Worm (Caenorhabditis elegans) whole organism, midembryonic: Measurements from ENCODE around the gene F49H12.2.

ENCODE experiments used
- T22C8.4 ChIP-seq: fragments of 200-800 bp; sonication (Bioruptor generic); IDR thresholded peaks from 2 replicates; pipeline ENCODE4 v1.3.6; 2022; ENCODE audit warnings: missing genetic modification characterization, missing compliant biosample characterization
- cog-1 ChIP-seq: sonication (generic microtip); optimal IDR thresholded peaks from 2 replicates; lab custom pipeline; 2016; ENCODE audit warnings: missing genetic modification characterization, missing compliant biosample characterization
- flt-1 ChIP-seq: fragments of 200-800 bp; sonication (Bioruptor generic); IDR thresholded peaks from 2 replicates; pipeline ENCODE4 v1.3.6; 2022; ENCODE audit warnings: missing genetic modification characterization, missing compliant biosample characterization
- ref-1 ChIP-seq: fragments of 200-800 bp; sonication (Bioruptor generic); conservative IDR thresholded peaks from 2 replicates; pipeline ENCODE4 v1.3.6; 2022; ENCODE audit warnings: missing genetic modification reagents, missing genetic modification characterization, missing compliant biosample characterization

DNA sequence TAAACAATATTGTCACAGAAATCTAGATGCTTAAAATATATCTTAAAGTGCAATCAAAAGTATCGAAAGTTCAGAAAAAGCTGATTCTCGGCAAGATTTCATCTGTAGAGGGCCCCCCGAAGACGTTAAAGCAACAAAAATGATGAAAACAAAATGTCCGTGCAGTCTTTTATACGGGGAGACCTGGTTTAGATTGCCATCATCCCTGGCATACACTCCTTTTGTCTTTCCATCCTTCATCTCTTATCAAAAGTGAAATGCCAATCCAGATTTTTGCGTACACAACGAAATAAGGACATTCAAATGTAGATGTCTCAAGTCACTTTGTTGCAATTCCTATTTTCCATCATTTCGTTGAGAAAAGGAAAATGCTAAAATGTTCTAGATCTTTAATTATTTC is 29.1 kb downstream of the F49H12.2 start:
- no peak for TF ChIP-seq ref-1 (GFP tag; lab: Robert Waterston, UW)
- TF ChIP-seq cog-1: no peak
- no peak for TF ChIP-seq flt-1
- no peak for TF ChIP-seq T22C8.4 (GFP tag; lab: Robert Waterston, UW)
